Worm (Caenorhabditis elegans): ENCODE measurements around the gene mstr-2.
A peak's percentile ranks its signal among the peaks of the same experiment; 100 is the strongest.

mstr-2 gene

DNA sequence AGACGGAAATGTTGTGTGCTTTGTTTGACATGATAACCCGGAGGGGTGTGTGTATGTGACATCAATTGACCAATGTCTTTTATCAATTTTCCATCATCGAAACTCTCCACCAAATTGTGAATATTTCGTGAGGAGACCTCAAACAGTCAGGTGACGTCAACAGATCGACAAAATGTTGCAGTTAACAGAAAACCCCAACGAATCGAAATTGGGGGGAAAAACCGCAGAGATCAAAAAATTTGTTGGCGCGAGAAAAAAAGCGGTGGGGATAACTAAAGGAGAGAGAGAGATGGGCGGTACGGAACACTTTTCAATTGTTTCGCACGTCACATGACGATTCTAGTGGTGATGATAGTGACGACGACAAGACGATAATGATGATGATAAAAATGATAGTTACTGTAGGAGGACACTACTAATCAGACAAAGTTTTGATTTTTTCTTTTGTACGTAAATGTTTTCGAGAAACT lies 25.7 kb downstream of the mstr-2 start (continued):
- TF ChIP-seq hmg-1.2 (GFP tag; IDR thresholded peaks at IDR 0.05) (no peak), let-526 (GFP tag; IDR thresholded peaks at IDR 0.05) (peak; percentile 66; the same call in 1 of the 2 replicates), rpc-1 (optimal IDR thresholded peaks at IDR 0.05) (no peak), rpc-1 (tag; optimal IDR thresholded peaks at IDR 0.05) (no peak), F57A8.1 (GFP tag; optimal IDR thresholded peaks at IDR 0.05) (no peak), unc-130 (GFP tag; optimal IDR thresholded peaks at IDR 0.05) (no peak), fkh-3 (tag; optimal IDR thresholded peaks at IDR 0.05) (no peak), F22D6.2 (tag; optimal IDR thresholded peaks at IDR 0.05) (no peak), mxl-1 (tag; optimal IDR thresholded peaks at IDR 0.05) (no peak)

DNA sequence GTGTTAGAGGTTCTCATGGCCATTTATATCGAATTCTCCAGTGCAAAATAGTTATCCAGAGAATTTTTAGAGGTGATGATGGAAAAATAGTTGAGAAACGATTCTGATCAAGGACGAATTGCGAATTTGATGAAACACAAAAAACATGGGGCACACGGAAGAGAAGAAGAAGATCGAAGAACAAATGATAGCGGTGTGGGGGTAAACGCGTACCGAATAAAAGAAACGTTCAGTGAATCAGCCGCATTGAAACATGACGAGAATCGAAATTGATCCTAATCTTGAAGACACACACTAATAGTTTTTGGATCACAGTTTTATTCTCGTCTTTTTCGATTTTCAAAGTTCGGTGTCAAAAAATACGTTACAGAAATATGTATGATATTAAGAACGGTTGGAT lies 26.3 kb downstream of the mstr-2 start:
- TF ChIP-seq nfyb-1 (GFP tag; IDR thresholded peaks at IDR 0.05) (peak; percentile 14; the same call in 1 of the 2 replicates), ztf-22 (GFP tag; optimal IDR thresholded peaks at IDR 0.05) (no peak), cebp-2 (GFP tag; IDR thresholded peaks at IDR 0.05) (no peak)

DNA sequence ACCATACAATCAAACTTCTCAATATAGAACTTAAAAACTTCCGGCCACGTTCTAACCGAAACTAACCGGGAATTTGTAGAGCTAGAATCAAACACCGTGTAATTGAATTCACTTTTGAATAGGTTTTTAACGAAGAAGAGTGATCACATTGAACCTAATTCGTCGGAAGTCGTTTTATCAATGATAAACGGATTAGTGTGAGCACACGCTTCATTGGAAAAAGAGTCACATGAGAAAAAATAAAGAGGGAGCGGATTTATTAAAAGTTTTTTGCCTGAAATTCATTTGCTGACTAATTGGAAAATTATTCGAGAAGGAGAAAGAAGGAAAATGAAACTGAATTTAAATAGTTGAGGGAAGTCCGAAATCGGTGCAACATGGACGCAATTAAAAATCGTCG lies 26.8 kb downstream of the mstr-2 start:
- TF ChIP-seq madf-8 (GFP tag; conservative IDR thresholded peaks at IDR 0.05) (no peak), pbrm-1 (GFP tag; IDR thresholded peaks at IDR 0.05) (no peak), die-1 (tag; optimal IDR thresholded peaks at IDR 0.05) (no peak), aptf-3 (GFP tag; IDR thresholded peaks at IDR 0.05) (no peak), him-1 (tag; optimal IDR thresholded peaks at IDR 0.05) (no peak), lsl-1 (GFP tag; optimal IDR thresholded peaks at IDR 0.05) (no peak), ztf-28 (GFP tag; IDR thresholded peaks at IDR 0.05) (no peak), mcd-1 (GFP tag; IDR thresholded peaks at IDR 0.05) (no peak), T07F8.4 (tag; optimal IDR thresholded peaks at IDR 0.05) (no peak), cebp-1 (GFP tag; IDR thresholded peaks at IDR 0.05) (no peak), cebp-1 (tag; optimal IDR thresholded peaks at IDR 0.05) (no peak), F49E8.2 (tag; optimal IDR thresholded peaks at IDR 0.05; ENCODE audit: insufficient read depth) (no peak), aptf-2 (GFP tag; conservative IDR thresholded peaks at IDR 0.05) (no peak)

DNA sequence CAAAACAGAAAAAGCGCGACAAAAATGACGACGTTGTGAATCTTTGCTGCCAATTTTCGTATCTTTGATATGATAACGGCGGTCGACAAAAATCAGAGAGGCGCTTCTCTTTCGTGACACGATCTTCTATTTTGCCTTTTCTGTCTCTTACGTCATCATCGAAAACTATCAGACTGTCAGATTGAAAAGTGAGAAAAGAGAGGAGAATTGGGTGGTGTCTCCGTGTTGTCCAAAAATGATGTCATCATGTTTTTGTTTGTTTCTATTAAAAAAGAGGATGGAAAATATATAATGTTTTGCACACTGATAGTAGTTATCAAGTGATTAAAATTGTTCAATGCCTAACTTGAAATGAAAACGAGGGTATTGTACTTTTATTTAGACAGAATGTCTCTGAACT lies 27.2 kb downstream of the mstr-2 start:
- TF ChIP-seq ztf-26 (tag; optimal IDR thresholded peaks at IDR 0.05) (peak; percentile 9), ets-4 (GFP tag; optimal IDR thresholded peaks at IDR 0.05) (no peak), akir-1 (GFP tag; optimal IDR thresholded peaks at IDR 0.05) (no peak), egl-44 (GFP tag; IDR thresholded peaks at IDR 0.05) (0 out of 2 replicates have a peak, but pooled peaks have one; percentile 31), egrh-3 (GFP tag; IDR thresholded peaks at IDR 0.05) (no peak), Y95B8A.8 (GFP tag; IDR thresholded peaks at IDR 0.05) (no peak), let-526 (GFP tag; IDR thresholded peaks at IDR 0.05) (0 out of 2 replicates have a peak, but pooled peaks have one; percentile 20), mel-28 (tag; optimal IDR thresholded peaks at IDR 0.05; ENCODE audit: borderline replicate concordance) (no peak), tbp1 (GFP tag; optimal IDR thresholded peaks at IDR 0.05) (peak; percentile 42), C17E4.6 (GFP tag; IDR thresholded peaks at IDR 0.05) (no peak), pha-4 (tag; optimal IDR thresholded peaks at IDR 0.05) (no peak), F55B11.4 (tag; optimal IDR thresholded peaks at IDR 0.05; ENCODE audit: borderline replicate concordance, insufficient read depth) (no peak), unc-62 (GFP tag; optimal IDR thresholded peaks at IDR 0.05) (peak; percentile 87), nhr-90 (tag; optimal IDR thresholded peaks at IDR 0.05) (peak; percentile 53), nhr-80 (tag; optimal IDR thresholded peaks at IDR 0.05) (peak; percentile 93), F57C9.4 (tag; optimal IDR thresholded peaks at IDR 0.05) (no peak), B0336.3 (GFP tag; IDR thresholded peaks at IDR 0.05) (peak; percentile 68), pbrm-1 (GFP tag; IDR thresholded peaks at IDR 0.05) (0 out of 2 replicates have a peak, but pooled peaks have one; percentile 13), lin-35 (GFP tag; optimal IDR thresholded peaks at IDR 0.05) (no peak), snpc-1.1 (tag; optimal IDR thresholded peaks at IDR 0.05; ENCODE audit: insufficient read depth) (no peak), T07F8.4 (tag; optimal IDR thresholded peaks at IDR 0.05) (no peak), Y53F4B.3 (GFP tag; IDR thresholded peaks at IDR 0.05) (no peak), snpc-4 (GFP tag; optimal IDR thresholded peaks at IDR 0.05) (no peak), snpc-4 (tag; optimal IDR thresholded peaks at IDR 0.05) (peak in 1 of 4 experiments; percentile 7), die-1 (tag; optimal IDR thresholded peaks at IDR 0.05) (no peak)
